Fruit fly (Drosophila melanogaster): ENCODE measurements around the gene betaggt-I.
A peak's percentile ranks its signal among the peaks of the same experiment; 100 is the strongest.

betaggt-I gene

DNA sequence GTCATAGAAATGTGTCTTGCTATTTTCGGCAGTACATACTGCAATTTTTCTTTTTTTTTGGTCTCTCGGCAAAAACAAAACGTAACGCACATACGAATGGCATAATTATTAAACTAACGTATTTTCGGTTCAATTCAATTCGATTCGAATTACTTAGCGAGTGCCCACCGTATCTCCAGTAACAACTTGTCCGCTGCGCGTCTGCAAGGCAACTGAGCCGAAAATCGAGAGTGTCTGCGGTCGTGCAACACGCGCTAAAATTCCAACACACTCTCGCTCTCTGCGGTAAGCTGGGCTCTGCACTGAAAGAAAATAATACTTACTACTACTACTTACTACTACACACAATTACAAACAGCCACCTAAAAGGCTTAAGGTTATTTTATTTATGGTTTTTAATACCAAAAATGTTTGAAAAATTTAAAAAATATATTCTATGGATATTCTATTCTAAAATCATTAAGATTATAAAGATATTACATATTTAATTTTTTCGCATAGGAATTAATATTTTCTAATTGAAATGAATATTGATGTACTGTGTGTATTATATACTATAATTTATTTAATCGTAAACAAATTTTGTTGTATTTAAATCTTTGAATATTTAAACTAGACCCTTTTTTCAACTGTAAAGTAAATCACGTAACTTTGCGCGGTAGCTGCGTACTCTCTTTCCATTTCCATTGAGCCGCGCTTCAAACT, 38.7 kb upstream of the betaggt-I start, which contains the start of gene snsl (continued):
- peak; percentile 25 for TF ChIP-seq CG16779 (tag; optimal IDR thresholded peaks at IDR 0.05)
- TF ChIP-seq CG8119 (GFP tag; IDR thresholded peaks at IDR 0.05) = peak; percentile 82
- TF ChIP-seq CG4318 (GFP tag; optimal IDR thresholded peaks at IDR 0.05) = peak; percentile 45
- peak; percentile 66 for TF ChIP-seq CG3919 (GFP tag; optimal IDR thresholded peaks at IDR 0.05)
- TF ChIP-seq CG11762 (GFP tag; optimal IDR thresholded peaks at IDR 0.05; ENCODE audit: insufficient read depth) = peak; percentile 35
- TF ChIP-seq Sox14 (GFP tag; optimal IDR thresholded peaks at IDR 0.05) = no peak
- peak; percentile 21 for TF ChIP-seq dac (GFP tag; optimal IDR thresholded peaks at IDR 0.05)
- peak; percentile 68 for TF ChIP-seq achi (GFP tag; optimal IDR thresholded peaks at IDR 0.05)
- TF ChIP-seq CG1621 (tag; optimal IDR thresholded peaks at IDR 0.05) = peak; percentile 6
- TF ChIP-seq Hr39 (GFP tag; optimal IDR thresholded peaks at IDR 0.05) = peak; percentile 37
- TF ChIP-seq fd59A (GFP tag; optimal IDR thresholded peaks at IDR 0.05) = peak; percentile 39
- TF ChIP-seq CG11294 (GFP tag; IDR thresholded peaks at IDR 0.05) = no peak
- peak; percentile 69 for TF ChIP-seq svp (GFP tag)
- TF ChIP-seq CG10669 (GFP tag; optimal IDR thresholded peaks at IDR 0.05) = peak; percentile 28
- peak; percentile 65 for TF ChIP-seq net (GFP tag; optimal IDR thresholded peaks at IDR 0.05)
- TF ChIP-seq CG6792 (GFP tag; optimal IDR thresholded peaks at IDR 0.05) = peak; percentile 68
- peak; percentile 7 for TF ChIP-seq CG7368 (GFP tag; optimal IDR thresholded peaks at IDR 0.05)
- TF ChIP-seq Blimp-1 (GFP tag; optimal IDR thresholded peaks at IDR 0.05) = peak; percentile 78
- TF ChIP-seq CG6854 (GFP tag; optimal IDR thresholded peaks at IDR 0.05) = no peak
- TF ChIP-seq CG32006 (GFP tag; optimal IDR thresholded peaks at IDR 0.05) = peak; percentile 83
- TF ChIP-seq Eip93F (GFP tag; optimal IDR thresholded peaks at IDR 0.05) = no peak
- TF ChIP-seq CG8319 (GFP tag; optimal IDR thresholded peaks at IDR 0.05) = peak; percentile 49
- TF ChIP-seq Gug (GFP tag; IDR thresholded peaks at IDR 0.05) = no peak
- TF ChIP-seq Ets96B (tag; optimal IDR thresholded peaks at IDR 0.05) = peak; percentile 70
- TF ChIP-seq Eip78C (GFP tag) = peak; percentile 89
- peak; percentile 11 for TF ChIP-seq topi (GFP tag; optimal IDR thresholded peaks at IDR 0.05)
- peak; percentile 80 for TF ChIP-seq CG6808 (GFP tag; optimal IDR thresholded peaks at IDR 0.05)
- no peak for TF ChIP-seq fkh (GFP tag; optimal IDR thresholded peaks at IDR 0.05)
- peak; percentile 72 for TF ChIP-seq dsx (GFP tag; optimal IDR thresholded peaks at IDR 0.05; ENCODE audit: poor library complexity, severe bottlenecking)
- TF ChIP-seq ss (GFP tag; optimal IDR thresholded peaks at IDR 0.05) = peak; percentile 66 to 78

dm6 chr2L:4907986-4908385, 37.4 kb upstream of the betaggt-I start:
- TF ChIP-seq CG3919 (GFP tag; optimal IDR thresholded peaks at IDR 0.05) = peak; percentile 49
- peak; percentile 33 for TF ChIP-seq CG11762 (GFP tag; optimal IDR thresholded peaks at IDR 0.05; ENCODE audit: insufficient read depth)
- TF ChIP-seq CG8632 (GFP tag; optimal IDR thresholded peaks at IDR 0.05) = peak; percentile 20
- TF ChIP-seq net (GFP tag; optimal IDR thresholded peaks at IDR 0.05) = peak; percentile 74
- TF ChIP-seq eg (GFP tag; IDR thresholded peaks at IDR 0.05) = peak; percentile 91
- TF ChIP-seq CG34406 (GFP tag; optimal IDR thresholded peaks at IDR 0.05) = peak; percentile 30
- TF ChIP-seq CG6792 (GFP tag; optimal IDR thresholded peaks at IDR 0.05) = peak; percentile 20
- peak; percentile 43 for TF ChIP-seq CG10631 (GFP tag; optimal IDR thresholded peaks at IDR 0.05)
- no peak for TF ChIP-seq Hr39 (GFP tag; optimal IDR thresholded peaks at IDR 0.05)
- peak; percentile 89 for TF ChIP-seq Eip78C (GFP tag)
- TF ChIP-seq Sox15 (GFP tag; optimal IDR thresholded peaks at IDR 0.05) = peak; percentile 20
- no peak for TF ChIP-seq Eip75B (GFP tag; optimal IDR thresholded peaks at IDR 0.05)
- peak; percentile 92 for TF ChIP-seq CG15336 (GFP tag; IDR thresholded peaks at IDR 0.05)
- TF ChIP-seq spab (GFP tag; optimal IDR thresholded peaks at IDR 0.05) = no peak
- TF ChIP-seq CG31627 (GFP tag; optimal IDR thresholded peaks at IDR 0.05) = no peak
- TF ChIP-seq ss (GFP tag; optimal IDR thresholded peaks at IDR 0.05) = no peak
- peak; percentile 60 for TF ChIP-seq OdsH (GFP tag; optimal IDR thresholded peaks at IDR 0.05)
- no peak for TF ChIP-seq lz (GFP tag; optimal IDR thresholded peaks at IDR 0.05)
- TF ChIP-seq dac (GFP tag; optimal IDR thresholded peaks at IDR 0.05) = peak; percentile 17
- no peak for TF ChIP-seq CG3032 (tag; optimal IDR thresholded peaks at IDR 0.05)
- TF ChIP-seq Ets96B (tag; optimal IDR thresholded peaks at IDR 0.05) = no peak
- peak in 1 of 2 experiments; percentile 43 for TF ChIP-seq salr (GFP tag; optimal IDR thresholded peaks at IDR 0.05)
- TF ChIP-seq Met (GFP tag; optimal IDR thresholded peaks at IDR 0.05) = no peak
- peak; percentile 76 for TF ChIP-seq Hr4 (GFP tag; optimal IDR thresholded peaks at IDR 0.05)
- TF ChIP-seq CG1621 (tag; optimal IDR thresholded peaks at IDR 0.05) = no peak
- peak; percentile 20 for TF ChIP-seq Lpt (GFP tag; optimal IDR thresholded peaks at IDR 0.05)
- no peak for TF ChIP-seq CG6808 (GFP tag; optimal IDR thresholded peaks at IDR 0.05)
- peak; percentile 11 for TF ChIP-seq Smox (GFP tag; optimal IDR thresholded peaks at IDR 0.05)
- TF ChIP-seq Gug (GFP tag; IDR thresholded peaks at IDR 0.05) = peak; percentile 65; the same call in 1 of the 2 replicates
- peak; percentile 46 for TF ChIP-seq pdm3 (GFP tag; optimal IDR thresholded peaks at IDR 0.05)
- TF ChIP-seq svp (GFP tag) = peak; percentile 59
